Fruit fly (Drosophila melanogaster) whole organism, prepupa: ENCODE results near the gene CG4615.
A peak's percentile ranks its signal among the peaks of the same experiment; 100 is the strongest.

ENCODE experiments used
- Blimp-1 ChIP-seq: fragments of 200-800 bp; sonication (Bioruptor generic); optimal IDR thresholded peaks from 3 replicates; lab custom pipeline; 2017; ENCODE audit warnings: missing biosample characterization, missing genetic modification characterization, mild to moderate bottlenecking, moderate library complexity, missing genetic modification reagents
- CG10631 ChIP-seq: fragments of 200-800 bp; sonication (Bioruptor generic); optimal IDR thresholded peaks from 2 replicates; lab custom pipeline; 2016; ENCODE audit warnings: missing biosample characterization, missing genetic modification characterization
- CG10669 ChIP-seq: fragments of 200-800 bp; sonication (Bioruptor generic); optimal IDR thresholded peaks from 3 replicates; lab custom pipeline; 2018; ENCODE audit warnings: missing biosample characterization, mild to moderate bottlenecking, missing genetic modification characterization, moderate library complexity
- CG11762 ChIP-seq: fragments of 200-800 bp; sonication (Bioruptor generic); optimal IDR thresholded peaks from 3 replicates; lab custom pipeline; 2016; ENCODE audit warnings: missing biosample characterization, missing genetic modification characterization; ENCODE audit not compliant: insufficient read depth
- CG11902 ChIP-seq: fragments of 200-800 bp; sonication (Bioruptor generic); optimal IDR thresholded peaks from 3 replicates; lab custom pipeline; 2016; ENCODE audit warnings: missing biosample characterization, missing genetic modification characterization
- CG15336 ChIP-seq: fragments of 200-800 bp; sonication (Bioruptor generic); IDR thresholded peaks from 2 replicates; pipeline ENCODE4 v1.3.6; 2022; ENCODE audit warnings: missing biosample characterization, missing genetic modification characterization
- CG1621 ChIP-seq: fragments of 200-800 bp; sonication (Bioruptor generic); optimal IDR thresholded peaks from 3 replicates; lab custom pipeline; 2018; ENCODE audit warnings: missing biosample characterization, mild to moderate bottlenecking, missing genetic modification characterization
- CG16779 ChIP-seq: fragments of 200-800 bp; sonication (Bioruptor generic); optimal IDR thresholded peaks from 3 replicates; lab custom pipeline; 2017; ENCODE audit warnings: missing biosample characterization, mild to moderate bottlenecking, missing genetic modification characterization
- CG3032 ChIP-seq: fragments of 200-800 bp; optimal IDR thresholded peaks from 2 replicates; lab custom pipeline; 2019; ENCODE audit warnings: missing biosample characterization, mild to moderate bottlenecking, missing genetic modification characterization, moderate library complexity
- CG31627 ChIP-seq: fragments of 200-800 bp; sonication (Bioruptor generic); optimal IDR thresholded peaks from 3 replicates; lab custom pipeline; 2016; ENCODE audit warnings: missing biosample characterization, missing genetic modification characterization
- CG32006 ChIP-seq: fragments of 200-800 bp; sonication (Bioruptor generic); optimal IDR thresholded peaks from 3 replicates; lab custom pipeline; 2017; ENCODE audit warnings: missing biosample characterization, mild to moderate bottlenecking, missing genetic modification characterization
- CG34406 ChIP-seq: fragments of 200-800 bp; sonication (Bioruptor generic); optimal IDR thresholded peaks from 3 replicates; lab custom pipeline; 2016; ENCODE audit warnings: missing biosample characterization, missing genetic modification characterization
- CG3919 ChIP-seq: fragments of 200-800 bp; sonication (Bioruptor generic); optimal IDR thresholded peaks from 3 replicates; lab custom pipeline; 2016; ENCODE audit warnings: missing biosample characterization, missing genetic modification characterization
- CG4318 ChIP-seq: fragments of 200-800 bp; sonication (Bioruptor generic); optimal IDR thresholded peaks from 3 replicates; lab custom pipeline; 2017; ENCODE audit warnings: missing biosample characterization, mild to moderate bottlenecking, missing genetic modification characterization
- CG6163 ChIP-seq: fragments of 200-800 bp; sonication (Bioruptor generic); IDR thresholded peaks from 3 replicates; pipeline ENCODE4 v1.3.6; 2022; ENCODE audit warnings: missing biosample characterization, missing genetic modification characterization
- CG6792 ChIP-seq: fragments of 200-800 bp; sonication (Bioruptor generic); optimal IDR thresholded peaks from 3 replicates; lab custom pipeline; 2016; ENCODE audit warnings: missing biosample characterization, missing genetic modification characterization
- CG6808 ChIP-seq: fragments of 200-800 bp; sonication (Bioruptor generic); optimal IDR thresholded peaks from 3 replicates; lab custom pipeline; 2017; ENCODE audit warnings: missing biosample characterization, missing genetic modification characterization, mild to moderate bottlenecking, moderate library complexity, missing genetic modification reagents
- CG6854 ChIP-seq: fragments of 200-800 bp; sonication (Bioruptor generic); optimal IDR thresholded peaks from 2 replicates; lab custom pipeline; 2017; ENCODE audit warnings: missing biosample characterization, mild to moderate bottlenecking, missing genetic modification characterization
- CG8119 ChIP-seq: fragments of 200-800 bp; sonication (Bioruptor generic); IDR thresholded peaks from 3 replicates; pipeline ENCODE4 v1.3.6; 2022; ENCODE audit warnings: missing biosample characterization, missing genetic modification characterization
- CG8319 ChIP-seq: fragments of 200-800 bp; sonication (Bioruptor generic); optimal IDR thresholded peaks from 3 replicates; lab custom pipeline; 2016; ENCODE audit warnings: missing biosample characterization, missing genetic modification characterization
- CG8632 ChIP-seq: fragments of 200-800 bp; sonication (Bioruptor generic); optimal IDR thresholded peaks from 3 replicates; lab custom pipeline; 2016; ENCODE audit warnings: missing biosample characterization, missing genetic modification characterization
- Eip78C ChIP-seq: fragments of 200-800 bp; sonication (Bioruptor generic); peaks from one replicate; lab custom pipeline; 2016; ENCODE audit warnings: missing biosample characterization, missing genetic modification characterization
- Ets21C ChIP-seq: fragments of 200-800 bp; sonication (Bioruptor generic); optimal IDR thresholded peaks from 3 replicates; lab custom pipeline; 2016; ENCODE audit warnings: missing biosample characterization, missing genetic modification characterization
- Ets96B ChIP-seq: fragments of 200-800 bp; optimal IDR thresholded peaks from 2 replicates; lab custom pipeline; 2019; ENCODE audit warnings: missing biosample characterization, mild to moderate bottlenecking, missing genetic modification characterization, moderate library complexity
- Gug ChIP-seq: fragments of 200-800 bp; sonication (Bioruptor generic); IDR thresholded peaks from 2 replicates; pipeline ENCODE4 v1.3.6; 2022; ENCODE audit warnings: missing biosample characterization, missing genetic modification characterization
- Hr38 ChIP-seq: sonication (Bioruptor generic); optimal IDR thresholded peaks from 2 replicates; lab custom pipeline; 2016; ENCODE audit warnings: missing biosample characterization, missing genetic modification characterization
- Hr39 ChIP-seq: fragments of 200-800 bp; sonication (Bioruptor generic); optimal IDR thresholded peaks from 2 replicates; lab custom pipeline; 2016; ENCODE audit warnings: missing biosample characterization, missing genetic modification characterization
- Hr4 ChIP-seq: fragments of 200-800 bp; sonication (Bioruptor generic); optimal IDR thresholded peaks from 3 replicates; lab custom pipeline; 2016; ENCODE audit warnings: missing biosample characterization, missing genetic modification characterization
- Lpt ChIP-seq: fragments of 200-800 bp; sonication (Bioruptor generic); optimal IDR thresholded peaks from 3 replicates; lab custom pipeline; 2016; ENCODE audit warnings: missing biosample characterization, missing genetic modification characterization
- Met ChIP-seq: fragments of 200-800 bp; sonication (Bioruptor generic); optimal IDR thresholded peaks from 3 replicates; lab custom pipeline; 2016; ENCODE audit warnings: missing biosample characterization, missing genetic modification characterization
- OdsH ChIP-seq: fragments of 200-800 bp; sonication (Bioruptor generic); optimal IDR thresholded peaks from 3 replicates; lab custom pipeline; 2016; ENCODE audit warnings: missing biosample characterization, missing genetic modification characterization
- Smox ChIP-seq: fragments of 200-800 bp; sonication (Bioruptor generic); optimal IDR thresholded peaks from 3 replicates; lab custom pipeline; 2016; ENCODE audit warnings: missing biosample characterization, missing genetic modification characterization
- Sox102F ChIP-seq: fragments of 200-800 bp; sonication (Bioruptor generic); optimal IDR thresholded peaks from 2 replicates; lab custom pipeline; 2016; ENCODE audit warnings: missing biosample characterization, mild to moderate bottlenecking, missing genetic modification characterization
- Sox14 ChIP-seq: fragments of 200-800 bp; sonication (Bioruptor generic); optimal IDR thresholded peaks from 3 replicates; lab custom pipeline; 2016; ENCODE audit warnings: missing biosample characterization, missing genetic modification characterization
- acj6 ChIP-seq: fragments of 200-800 bp; sonication (Bioruptor generic); optimal IDR thresholded peaks from 3 replicates; lab custom pipeline; 2016; ENCODE audit warnings: missing biosample characterization, missing genetic modification characterization
- cyc ChIP-seq: fragments of 200-800 bp; sonication (Bioruptor generic); optimal IDR thresholded peaks from 3 replicates; lab custom pipeline; 2016; ENCODE audit warnings: missing biosample characterization, missing genetic modification characterization
- dac ChIP-seq: fragments of 200-800 bp; sonication (Bioruptor generic); optimal IDR thresholded peaks from 2 replicates; lab custom pipeline; 2017; ENCODE audit warnings: missing biosample characterization, mild to moderate bottlenecking, missing genetic modification characterization
- eg ChIP-seq: fragments of 200-800 bp; sonication (Bioruptor generic); IDR thresholded peaks from 3 replicates; pipeline ENCODE4 v1.3.6; 2022; ENCODE audit warnings: missing biosample characterization, missing genetic modification characterization
- esn ChIP-seq: fragments of 200-800 bp; sonication (Bioruptor generic); optimal IDR thresholded peaks from 2 replicates; lab custom pipeline; 2016; ENCODE audit warnings: missing biosample characterization, mild to moderate bottlenecking, missing genetic modification characterization, moderate library complexity
- fd59A ChIP-seq: fragments of 200-800 bp; sonication (Bioruptor generic); optimal IDR thresholded peaks from 2 replicates; lab custom pipeline; 2017; ENCODE audit warnings: missing biosample characterization, mild to moderate bottlenecking, missing genetic modification characterization, missing genetic modification reagents
- fkh ChIP-seq: fragments of 200-800 bp; sonication (Bioruptor generic); optimal IDR thresholded peaks from 3 replicates; lab custom pipeline; 2017; ENCODE audit warnings: missing biosample characterization, mild to moderate bottlenecking, missing genetic modification characterization, moderate library complexity
- lz ChIP-seq: fragments of 200-800 bp; sonication (Bioruptor generic); optimal IDR thresholded peaks from 3 replicates; lab custom pipeline; 2016; ENCODE audit warnings: missing biosample characterization, missing genetic modification characterization
- net ChIP-seq: fragments of 200-800 bp; sonication (Bioruptor generic); optimal IDR thresholded peaks from 3 replicates; lab custom pipeline; 2016; ENCODE audit warnings: missing biosample characterization, missing genetic modification characterization
- spab ChIP-seq: fragments of 200-800 bp; sonication (Bioruptor generic); optimal IDR thresholded peaks from 2 replicates; lab custom pipeline; 2017; ENCODE audit warnings: missing biosample characterization, mild to moderate bottlenecking, missing genetic modification characterization, missing genetic modification reagents
- ss ChIP-seq, 2 experiments: fragments of 200-800 bp; sonication (Bioruptor generic); optimal IDR thresholded peaks; 2 replicates in 1 of 2; 3 replicates in 1 of 2; lab custom pipeline; 2017 to 2018; ENCODE audit warnings: mild to moderate bottlenecking in 2 of 2, missing biosample characterization in 2 of 2, missing genetic modification characterization in 2 of 2, moderate library complexity in 1 of 2
- svp ChIP-seq: fragments of 200-800 bp; sonication (Bioruptor generic); peaks from one replicate; lab custom pipeline; 2016; ENCODE audit warnings: missing biosample characterization, missing genetic modification characterization
- topi ChIP-seq: fragments of 200-800 bp; sonication (Bioruptor generic); optimal IDR thresholded peaks from 3 replicates; lab custom pipeline; 2016; ENCODE audit warnings: missing biosample characterization, missing genetic modification characterization
- vri ChIP-seq: fragments of 200-800 bp; sonication (Bioruptor generic); optimal IDR thresholded peaks from 3 replicates; lab custom pipeline; 2016; ENCODE audit warnings: missing biosample characterization, mild to moderate bottlenecking, missing genetic modification characterization

The CG4615 gene

DNA sequence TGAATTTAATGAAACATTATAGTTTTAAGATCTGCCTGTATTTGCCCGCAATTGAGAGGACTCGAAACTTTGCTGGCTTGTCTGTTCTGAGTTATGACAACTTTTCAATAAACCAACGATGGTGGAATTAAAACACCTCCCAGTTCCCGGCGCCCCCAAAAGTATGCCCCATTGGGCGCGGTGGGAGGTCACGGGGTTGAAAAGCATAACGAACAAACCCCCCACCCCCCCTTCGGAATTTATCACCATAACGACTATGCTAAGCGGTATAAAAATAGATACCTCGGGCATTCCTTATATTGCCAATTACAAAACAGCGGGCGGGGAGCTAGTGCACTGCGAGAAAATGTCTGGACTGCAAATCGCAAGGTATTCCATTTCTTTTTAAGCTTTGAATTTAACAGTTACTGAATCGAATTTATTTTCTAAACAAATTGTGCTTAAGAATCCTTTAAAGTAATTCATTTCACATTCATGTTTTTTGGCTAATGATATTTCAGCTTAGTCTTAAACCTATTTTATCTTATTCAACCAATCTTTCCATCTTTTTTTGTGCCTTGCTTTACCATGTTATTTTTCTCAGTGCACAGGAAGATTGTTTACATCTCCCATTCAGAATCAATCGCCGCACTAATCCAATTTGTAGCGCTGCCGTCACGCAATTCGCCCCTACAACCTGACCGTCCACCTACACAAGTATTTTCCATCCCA lies 643 bp downstream of the CG4615 start (continued):
- TF ChIP-seq Gug (GFP tag; lab: Robert Waterston, UW) (peak; percentile 81; the same call in 1 of the 2 replicates), OdsH (GFP tag; lab: Kevin White, UChicago) (peak; percentile 92), Lpt (GFP tag; lab: Kevin White, UChicago) (peak; percentile 91), CG8319 (GFP tag; lab: Kevin White, UChicago) (peak; percentile 51), CG8119 (GFP tag; lab: Robert Waterston, UW) (peak; percentile 93), svp (GFP tag; lab: Kevin White, UChicago) (peak; percentile 98), CG32006 (GFP tag; lab: Kevin White, UChicago) (peak; percentile 94), ss (GFP tag; optimal IDR thresholded peaks at IDR 0.05; lab: Kevin White, UChicago) (peak; percentile 87 to 91), CG11902 (GFP tag; lab: Kevin White, UChicago) (peak; percentile 61), CG1621 (tag; lab: Kevin White, UChicago) (peak; percentile 82)

DNA sequence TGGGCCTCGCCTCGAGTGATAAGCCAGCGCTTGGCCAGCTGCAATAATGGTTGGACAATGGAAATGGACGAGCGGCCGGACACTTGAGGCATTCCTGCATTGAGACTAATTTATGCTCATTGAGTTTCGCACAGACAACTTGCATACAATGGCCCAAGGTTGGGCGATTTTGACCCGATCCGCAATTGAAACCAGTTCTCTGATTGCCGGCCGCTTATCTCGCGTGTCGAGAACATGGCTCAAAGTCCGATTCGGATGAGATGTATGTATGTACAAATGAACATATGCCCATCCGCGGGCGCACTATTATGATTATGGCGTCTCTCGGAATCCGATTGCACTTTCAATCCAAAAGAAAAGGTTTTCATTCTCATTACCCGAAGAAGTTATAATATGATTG lies 1.4 kb downstream of the CG4615 start:
- TF ChIP-seq net (GFP tag; lab: Kevin White, UChicago) (no peak), CG10669 (GFP tag; lab: Kevin White, UChicago) (no peak), CG8319 (GFP tag; lab: Kevin White, UChicago) (no peak), Blimp-1 (GFP tag; lab: Kevin White, UChicago) (no peak), CG3032 (no peak), dac (no peak), CG11902 (GFP tag; lab: Kevin White, UChicago) (no peak), lz (GFP tag; lab: Kevin White, UChicago) (no peak), CG10631 (no peak), Smox (no peak), OdsH (GFP tag; lab: Kevin White, UChicago) (no peak), spab (no peak), esn (GFP tag; lab: Kevin White, UChicago) (no peak), fd59A (no peak), CG6854 (GFP tag; lab: Kevin White, UChicago) (no peak), CG34406 (GFP tag; lab: Kevin White, UChicago) (no peak), CG31627 (GFP tag; lab: Kevin White, UChicago) (no peak), cyc (GFP tag; lab: Kevin White, UChicago) (no peak), Met (no peak), fkh (GFP tag; lab: Kevin White, UChicago) (no peak), CG6163 (GFP tag; lab: Robert Waterston, UW) (0 out of 3 replicates have a peak, but pooled peaks have one; percentile 15), CG6808 (GFP tag; lab: Kevin White, UChicago) (peak; percentile 59), acj6 (GFP tag; lab: Kevin White, UChicago) (no peak), Ets96B (tag; lab: Kevin White, UChicago) (no peak), Hr39 (GFP tag; lab: Kevin White, UChicago) (no peak), eg (no peak), CG8632 (GFP tag; lab: Kevin White, UChicago) (no peak), Hr4 (GFP tag; lab: Kevin White, UChicago) (no peak), CG6792 (GFP tag; lab: Kevin White, UChicago) (no peak), Ets21C (no peak), vri (GFP tag; lab: Kevin White, UChicago) (no peak), Sox14 (GFP tag; lab: Kevin White, UChicago) (no peak), CG32006 (GFP tag; lab: Kevin White, UChicago) (no peak), CG11762 (GFP tag; lab: Kevin White, UChicago) (no peak), ss (GFP tag; optimal IDR thresholded peaks at IDR 0.05; lab: Kevin White, UChicago) (peak; percentile 78 to 84), CG16779 (tag; lab: Kevin White, UChicago) (no peak), CG3919 (GFP tag; lab: Kevin White, UChicago) (no peak), Hr38 (GFP tag; lab: Kevin White, UChicago) (no peak), Gug (GFP tag; lab: Robert Waterston, UW) (no peak), Sox102F (GFP tag; lab: Kevin White, UChicago) (no peak), Eip78C (GFP tag; lab: Kevin White, UChicago) (peak; percentile 55), CG4318 (GFP tag; lab: Kevin White, UChicago) (no peak), CG15336 (GFP tag; lab: Robert Waterston, UW) (no peak), topi (GFP tag; lab: Kevin White, UChicago) (no peak)
